Fruit fly (Drosophila melanogaster) whole organism, prepupa: ENCODE measurements around the gene CG6295.

Source experiments
- Blimp-1 ChIP-seq: fragments of 200-800 bp; sonication (Bioruptor generic); optimal IDR thresholded peaks from 3 replicates; lab custom pipeline; 2017; ENCODE audit warnings: missing biosample characterization, missing genetic modification characterization, mild to moderate bottlenecking, moderate library complexity, missing genetic modification reagents
- CG10631 ChIP-seq: fragments of 200-800 bp; sonication (Bioruptor generic); optimal IDR thresholded peaks from 2 replicates; lab custom pipeline; 2016; ENCODE audit warnings: missing biosample characterization, missing genetic modification characterization
- CG10669 ChIP-seq: fragments of 200-800 bp; sonication (Bioruptor generic); optimal IDR thresholded peaks from 3 replicates; lab custom pipeline; 2018; ENCODE audit warnings: missing biosample characterization, mild to moderate bottlenecking, missing genetic modification characterization, moderate library complexity
- CG11294 ChIP-seq: fragments of 200-800 bp; sonication (Bioruptor generic); IDR thresholded peaks from 2 replicates; pipeline ENCODE4 v1.3.6; 2022; ENCODE audit warnings: missing biosample characterization, missing genetic modification characterization
- CG11762 ChIP-seq: fragments of 200-800 bp; sonication (Bioruptor generic); optimal IDR thresholded peaks from 3 replicates; lab custom pipeline; 2016; ENCODE audit warnings: missing biosample characterization, missing genetic modification characterization; ENCODE audit not compliant: insufficient read depth
- CG11902 ChIP-seq: fragments of 200-800 bp; sonication (Bioruptor generic); optimal IDR thresholded peaks from 3 replicates; lab custom pipeline; 2016; ENCODE audit warnings: missing biosample characterization, missing genetic modification characterization
- CG15336 ChIP-seq: fragments of 200-800 bp; sonication (Bioruptor generic); IDR thresholded peaks from 2 replicates; pipeline ENCODE4 v1.3.6; 2022; ENCODE audit warnings: missing biosample characterization, missing genetic modification characterization
- CG1621 ChIP-seq: fragments of 200-800 bp; sonication (Bioruptor generic); optimal IDR thresholded peaks from 3 replicates; lab custom pipeline; 2018; ENCODE audit warnings: missing biosample characterization, mild to moderate bottlenecking, missing genetic modification characterization
- CG16779 ChIP-seq: fragments of 200-800 bp; sonication (Bioruptor generic); optimal IDR thresholded peaks from 3 replicates; lab custom pipeline; 2017; ENCODE audit warnings: missing biosample characterization, mild to moderate bottlenecking, missing genetic modification characterization
- CG3032 ChIP-seq: fragments of 200-800 bp; optimal IDR thresholded peaks from 2 replicates; lab custom pipeline; 2019; ENCODE audit warnings: missing biosample characterization, mild to moderate bottlenecking, missing genetic modification characterization, moderate library complexity
- CG31627 ChIP-seq: fragments of 200-800 bp; sonication (Bioruptor generic); optimal IDR thresholded peaks from 3 replicates; lab custom pipeline; 2016; ENCODE audit warnings: missing biosample characterization, missing genetic modification characterization
- CG32006 ChIP-seq: fragments of 200-800 bp; sonication (Bioruptor generic); optimal IDR thresholded peaks from 3 replicates; lab custom pipeline; 2017; ENCODE audit warnings: missing biosample characterization, mild to moderate bottlenecking, missing genetic modification characterization
- CG34406 ChIP-seq: fragments of 200-800 bp; sonication (Bioruptor generic); optimal IDR thresholded peaks from 3 replicates; lab custom pipeline; 2016; ENCODE audit warnings: missing biosample characterization, missing genetic modification characterization
- CG3919 ChIP-seq: fragments of 200-800 bp; sonication (Bioruptor generic); optimal IDR thresholded peaks from 3 replicates; lab custom pipeline; 2016; ENCODE audit warnings: missing biosample characterization, missing genetic modification characterization
- CG6163 ChIP-seq: fragments of 200-800 bp; sonication (Bioruptor generic); IDR thresholded peaks from 3 replicates; pipeline ENCODE4 v1.3.6; 2022; ENCODE audit warnings: missing biosample characterization, missing genetic modification characterization
- CG6276 ChIP-seq: fragments of 200-800 bp; sonication (Bioruptor generic); optimal IDR thresholded peaks from 2 replicates; lab custom pipeline; 2017; ENCODE audit warnings: missing biosample characterization, mild to moderate bottlenecking, missing genetic modification characterization
- CG6792 ChIP-seq: fragments of 200-800 bp; sonication (Bioruptor generic); optimal IDR thresholded peaks from 3 replicates; lab custom pipeline; 2016; ENCODE audit warnings: missing biosample characterization, missing genetic modification characterization
- CG6854 ChIP-seq: fragments of 200-800 bp; sonication (Bioruptor generic); optimal IDR thresholded peaks from 2 replicates; lab custom pipeline; 2017; ENCODE audit warnings: missing biosample characterization, mild to moderate bottlenecking, missing genetic modification characterization
- CG8119 ChIP-seq: fragments of 200-800 bp; sonication (Bioruptor generic); IDR thresholded peaks from 3 replicates; pipeline ENCODE4 v1.3.6; 2022; ENCODE audit warnings: missing biosample characterization, missing genetic modification characterization
- CG8319 ChIP-seq: fragments of 200-800 bp; sonication (Bioruptor generic); optimal IDR thresholded peaks from 3 replicates; lab custom pipeline; 2016; ENCODE audit warnings: missing biosample characterization, missing genetic modification characterization
- CG9139 ChIP-seq: fragments of 200-800 bp; sonication (Bioruptor generic); optimal IDR thresholded peaks from 3 replicates; lab custom pipeline; 2017; ENCODE audit warnings: missing biosample characterization, mild to moderate bottlenecking, missing genetic modification characterization
- Eip75B ChIP-seq: fragments of 200-800 bp; sonication (Bioruptor generic); optimal IDR thresholded peaks from 3 replicates; lab custom pipeline; 2016; ENCODE audit warnings: missing biosample characterization, missing genetic modification characterization
- Eip78C ChIP-seq: fragments of 200-800 bp; sonication (Bioruptor generic); peaks from one replicate; lab custom pipeline; 2016; ENCODE audit warnings: missing biosample characterization, missing genetic modification characterization
- Eip93F ChIP-seq: fragments of 200-800 bp; sonication (Bioruptor generic); optimal IDR thresholded peaks from 2 replicates; lab custom pipeline; 2016; ENCODE audit warnings: missing biosample characterization, mild to moderate bottlenecking, missing genetic modification characterization
- Ets21C ChIP-seq: fragments of 200-800 bp; sonication (Bioruptor generic); optimal IDR thresholded peaks from 3 replicates; lab custom pipeline; 2016; ENCODE audit warnings: missing biosample characterization, missing genetic modification characterization
- Ets96B ChIP-seq: fragments of 200-800 bp; optimal IDR thresholded peaks from 2 replicates; lab custom pipeline; 2019; ENCODE audit warnings: missing biosample characterization, mild to moderate bottlenecking, missing genetic modification characterization, moderate library complexity
- Gug ChIP-seq: fragments of 200-800 bp; sonication (Bioruptor generic); IDR thresholded peaks from 2 replicates; pipeline ENCODE4 v1.3.6; 2022; ENCODE audit warnings: missing biosample characterization, missing genetic modification characterization
- Hr38 ChIP-seq: sonication (Bioruptor generic); optimal IDR thresholded peaks from 2 replicates; lab custom pipeline; 2016; ENCODE audit warnings: missing biosample characterization, missing genetic modification characterization
- Hr39 ChIP-seq: fragments of 200-800 bp; sonication (Bioruptor generic); optimal IDR thresholded peaks from 2 replicates; lab custom pipeline; 2016; ENCODE audit warnings: missing biosample characterization, missing genetic modification characterization
- Hr4 ChIP-seq: fragments of 200-800 bp; sonication (Bioruptor generic); optimal IDR thresholded peaks from 3 replicates; lab custom pipeline; 2016; ENCODE audit warnings: missing biosample characterization, missing genetic modification characterization
- Lpt ChIP-seq: fragments of 200-800 bp; sonication (Bioruptor generic); optimal IDR thresholded peaks from 3 replicates; lab custom pipeline; 2016; ENCODE audit warnings: missing biosample characterization, missing genetic modification characterization
- Met ChIP-seq: fragments of 200-800 bp; sonication (Bioruptor generic); optimal IDR thresholded peaks from 3 replicates; lab custom pipeline; 2016; ENCODE audit warnings: missing biosample characterization, missing genetic modification characterization
- OdsH ChIP-seq: fragments of 200-800 bp; sonication (Bioruptor generic); optimal IDR thresholded peaks from 3 replicates; lab custom pipeline; 2016; ENCODE audit warnings: missing biosample characterization, missing genetic modification characterization
- Smox ChIP-seq: fragments of 200-800 bp; sonication (Bioruptor generic); optimal IDR thresholded peaks from 3 replicates; lab custom pipeline; 2016; ENCODE audit warnings: missing biosample characterization, missing genetic modification characterization
- Sox102F ChIP-seq: fragments of 200-800 bp; sonication (Bioruptor generic); optimal IDR thresholded peaks from 2 replicates; lab custom pipeline; 2016; ENCODE audit warnings: missing biosample characterization, mild to moderate bottlenecking, missing genetic modification characterization
- Sox14 ChIP-seq: fragments of 200-800 bp; sonication (Bioruptor generic); optimal IDR thresholded peaks from 3 replicates; lab custom pipeline; 2016; ENCODE audit warnings: missing biosample characterization, missing genetic modification characterization
- Sox15 ChIP-seq: fragments of 200-800 bp; sonication (Bioruptor generic); optimal IDR thresholded peaks from 3 replicates; lab custom pipeline; 2016; ENCODE audit warnings: missing biosample characterization, missing genetic modification characterization
- achi ChIP-seq: fragments of 200-800 bp; sonication (Bioruptor generic); optimal IDR thresholded peaks from 3 replicates; lab custom pipeline; 2016; ENCODE audit warnings: missing biosample characterization, missing genetic modification characterization
- acj6 ChIP-seq: fragments of 200-800 bp; sonication (Bioruptor generic); optimal IDR thresholded peaks from 3 replicates; lab custom pipeline; 2016; ENCODE audit warnings: missing biosample characterization, missing genetic modification characterization
- cyc ChIP-seq: fragments of 200-800 bp; sonication (Bioruptor generic); optimal IDR thresholded peaks from 3 replicates; lab custom pipeline; 2016; ENCODE audit warnings: missing biosample characterization, missing genetic modification characterization
- dac ChIP-seq: fragments of 200-800 bp; sonication (Bioruptor generic); optimal IDR thresholded peaks from 2 replicates; lab custom pipeline; 2017; ENCODE audit warnings: missing biosample characterization, mild to moderate bottlenecking, missing genetic modification characterization
- eg ChIP-seq: fragments of 200-800 bp; sonication (Bioruptor generic); IDR thresholded peaks from 3 replicates; pipeline ENCODE4 v1.3.6; 2022; ENCODE audit warnings: missing biosample characterization, missing genetic modification characterization
- fd59A ChIP-seq: fragments of 200-800 bp; sonication (Bioruptor generic); optimal IDR thresholded peaks from 2 replicates; lab custom pipeline; 2017; ENCODE audit warnings: missing biosample characterization, mild to moderate bottlenecking, missing genetic modification characterization, missing genetic modification reagents
- fd85E ChIP-seq: fragments of 200-800 bp; sonication (Bioruptor generic); optimal IDR thresholded peaks from 3 replicates; lab custom pipeline; 2016; ENCODE audit warnings: missing biosample characterization, missing genetic modification characterization
- lz ChIP-seq: fragments of 200-800 bp; sonication (Bioruptor generic); optimal IDR thresholded peaks from 3 replicates; lab custom pipeline; 2016; ENCODE audit warnings: missing biosample characterization, missing genetic modification characterization
- net ChIP-seq: fragments of 200-800 bp; sonication (Bioruptor generic); optimal IDR thresholded peaks from 3 replicates; lab custom pipeline; 2016; ENCODE audit warnings: missing biosample characterization, missing genetic modification characterization
- pdm3 ChIP-seq: fragments of 200-800 bp; sonication (Bioruptor generic); optimal IDR thresholded peaks from 3 replicates; lab custom pipeline; 2016; ENCODE audit warnings: missing biosample characterization, missing genetic modification characterization
- salr ChIP-seq, 2 experiments: fragments of 200-800 bp; sonication (Bioruptor generic); optimal IDR thresholded peaks; 3 replicates each; lab custom pipeline; 2016 to 2018; ENCODE audit warnings: missing biosample characterization in 2 of 2, missing genetic modification characterization in 2 of 2, mild to moderate bottlenecking in 1 of 2
- spab ChIP-seq: fragments of 200-800 bp; sonication (Bioruptor generic); optimal IDR thresholded peaks from 2 replicates; lab custom pipeline; 2017; ENCODE audit warnings: missing biosample characterization, mild to moderate bottlenecking, missing genetic modification characterization, missing genetic modification reagents
- ss ChIP-seq, 2 experiments: fragments of 200-800 bp; sonication (Bioruptor generic); optimal IDR thresholded peaks; 2 replicates in 1 of 2; 3 replicates in 1 of 2; lab custom pipeline; 2017 to 2018; ENCODE audit warnings: mild to moderate bottlenecking in 2 of 2, missing biosample characterization in 2 of 2, missing genetic modification characterization in 2 of 2, moderate library complexity in 1 of 2
- svp ChIP-seq: fragments of 200-800 bp; sonication (Bioruptor generic); peaks from one replicate; lab custom pipeline; 2016; ENCODE audit warnings: missing biosample characterization, missing genetic modification characterization

The CG6295 gene

dm6 chr3R:26989802-26990509 is 16.9 kb downstream of the CG6295 start, which contains the start of gene CG31076:
Gene CG31076 (minus strand): TSS chr3R:26989852.
- peak; percentile 34; the same call in 1 of the 3 replicates for TF ChIP-seq CG8119
- peak; percentile 93 for TF ChIP-seq Eip78C
- peak; percentile 60 for TF ChIP-seq CG6792 (GFP tag; lab: Kevin White, UChicago)
- TF ChIP-seq CG34406 (GFP tag; lab: Kevin White, UChicago): peak; percentile 42
- peak; percentile 77 for TF ChIP-seq cyc (GFP tag; lab: Kevin White, UChicago)
- peak; percentile 44 for TF ChIP-seq Hr4
- TF ChIP-seq CG6854 (GFP tag; lab: Kevin White, UChicago): no peak
- peak; percentile 65 for TF ChIP-seq achi (GFP tag; lab: Kevin White, UChicago)
- no peak for TF ChIP-seq CG11294 (GFP tag; lab: Robert Waterston, UW)
- TF ChIP-seq acj6 (GFP tag; lab: Kevin White, UChicago): peak; percentile 24
- peak; percentile 68 for TF ChIP-seq Sox102F (GFP tag; lab: Kevin White, UChicago)
- TF ChIP-seq Eip93F: peak; percentile 83
- TF ChIP-seq CG1621 (tag; lab: Kevin White, UChicago): no peak
- TF ChIP-seq Blimp-1 (GFP tag; lab: Kevin White, UChicago): peak; percentile 53
- TF ChIP-seq Lpt (GFP tag; lab: Kevin White, UChicago): peak; percentile 26
- no peak for TF ChIP-seq dac (GFP tag; lab: Kevin White, UChicago)
- TF ChIP-seq Ets96B (tag; lab: Kevin White, UChicago): peak; percentile 50
- peak; percentile 54 for TF ChIP-seq Hr39 (GFP tag; lab: Kevin White, UChicago)
- TF ChIP-seq Met: peak; percentile 81
- TF ChIP-seq fd85E (GFP tag; lab: Kevin White, UChicago): no peak
- no peak for TF ChIP-seq net (GFP tag; lab: Kevin White, UChicago)
- TF ChIP-seq spab (GFP tag; lab: Kevin White, UChicago): peak; percentile 47
- TF ChIP-seq CG15336 (GFP tag; lab: Robert Waterston, UW): 0 out of 2 replicates have a peak, but pooled peaks have one; percentile 24
- peak; percentile 65 for TF ChIP-seq CG3919 (GFP tag; lab: Kevin White, UChicago)
- peak; percentile 94 for TF ChIP-seq svp (GFP tag; lab: Kevin White, UChicago)
- TF ChIP-seq Sox15 (GFP tag; lab: Kevin White, UChicago): peak; percentile 5
- TF ChIP-seq CG16779: peak; percentile 15
- TF ChIP-seq CG8319 (GFP tag; lab: Kevin White, UChicago): peak; percentile 45
- no peak for TF ChIP-seq CG9139 (GFP tag; lab: Kevin White, UChicago)
- no peak for TF ChIP-seq Gug (GFP tag; lab: Robert Waterston, UW)
- TF ChIP-seq CG32006 (GFP tag; lab: Kevin White, UChicago): peak; percentile 9
- TF ChIP-seq CG6276 (GFP tag; lab: Kevin White, UChicago): peak; percentile 65
- 0 out of 3 replicates have a peak, but pooled peaks have one; percentile 38 for TF ChIP-seq eg
- TF ChIP-seq fd59A (GFP tag; lab: Kevin White, UChicago): no peak
- TF ChIP-seq CG11902 (GFP tag; lab: Kevin White, UChicago): peak; percentile 57
- TF ChIP-seq Eip75B: peak; percentile 72
- peak; percentile 64 for TF ChIP-seq CG10669 (GFP tag; lab: Kevin White, UChicago)
- TF ChIP-seq salr (GFP tag; optimal IDR thresholded peaks at IDR 0.05; lab: Kevin White, UChicago): no peak
- peak; percentile 73 for TF ChIP-seq lz (GFP tag; lab: Kevin White, UChicago)
- peak; percentile 53 for TF ChIP-seq CG3032
- TF ChIP-seq CG6163 (GFP tag; lab: Robert Waterston, UW): no peak
- peak; percentile 15 to 57 for TF ChIP-seq ss (GFP tag; optimal IDR thresholded peaks at IDR 0.05; lab: Kevin White, UChicago)
- TF ChIP-seq CG10631 (GFP tag; lab: Kevin White, UChicago): peak; percentile 32
- TF ChIP-seq Smox (GFP tag; lab: Kevin White, UChicago): peak; percentile 60
- TF ChIP-seq pdm3 (GFP tag; lab: Kevin White, UChicago): peak; percentile 43
- TF ChIP-seq CG31627 (GFP tag; lab: Kevin White, UChicago): peak; percentile 56
- TF ChIP-seq CG11762 (GFP tag; lab: Kevin White, UChicago): peak; percentile 46
- TF ChIP-seq Ets21C (GFP tag; lab: Kevin White, UChicago): peak; percentile 34
- peak; percentile 77 for TF ChIP-seq Sox14 (GFP tag; lab: Kevin White, UChicago)
- no peak for TF ChIP-seq Hr38 (GFP tag; lab: Kevin White, UChicago)
- TF ChIP-seq OdsH: peak; percentile 36
